Fruit fly (Drosophila melanogaster) Kc167 (cell line): Measurements from ENCODE around the gene Ids.

Experiments used
- Sin3A ChIP-seq: fragments of >200 bp; optimal IDR thresholded peaks from 2 replicates; lab custom pipeline; 2018; ENCODE audit warnings: missing external identifiers
- h ChIP-seq: fragments of >200 bp; optimal IDR thresholded peaks from 3 replicates; lab custom pipeline; 2018; ENCODE audit warnings: missing external identifiers
- ttk ChIP-seq: sonication (Bioruptor generic); optimal IDR thresholded peaks from 2 replicates; lab custom pipeline; 2017; ENCODE audit warnings: missing external identifiers

dm6 chr3L:3406307-3407061 lies 28.4 kb downstream of the Ids start:
- TF ChIP-seq h: no peak
- no peak for TF ChIP-seq ttk (lab: Kevin White, UChicago)
- no peak for TF ChIP-seq Sin3A (lab: Kevin White, UChicago)
